Fruit fly (Drosophila melanogaster) whole organism, embryonic: ENCODE data around the gene Mocs1.

Experiments used
- CG12071 ChIP-seq: fragments of 200-800 bp; sonication (Bioruptor generic); optimal IDR thresholded peaks from 3 replicates; lab custom pipeline; 2018; ENCODE audit warnings: missing biosample characterization, mild to moderate bottlenecking, missing genetic modification characterization
- CG12104 ChIP-seq: fragments of 200-800 bp; sonication (Bioruptor generic); optimal IDR thresholded peaks from 3 replicates; lab custom pipeline; 2016; ENCODE audit warnings: missing biosample characterization, missing genetic modification characterization
- CG13123 ChIP-seq: fragments of 200-800 bp; sonication (Bioruptor generic); optimal IDR thresholded peaks from 2 replicates; lab custom pipeline; 2016; ENCODE audit warnings: missing biosample characterization, missing genetic modification characterization
- CG14441 ChIP-seq: fragments of 200-800 bp; sonication (Bioruptor generic); IDR thresholded peaks from 2 replicates; pipeline ENCODE4 v1.3.6; 2022; ENCODE audit warnings: missing biosample characterization, missing genetic modification characterization
- CG15479 ChIP-seq: fragments of 200-800 bp; sonication (Bioruptor generic); optimal IDR thresholded peaks from 3 replicates; lab custom pipeline; 2019; ENCODE audit warnings: missing biosample characterization, mild to moderate bottlenecking, missing genetic modification characterization, moderate library complexity
- CG16813 ChIP-seq: fragments of 200-800 bp; sonication (Bioruptor generic); IDR thresholded peaks from 3 replicates; pipeline ENCODE4 v1.3.6; 2022; ENCODE audit warnings: missing biosample characterization, missing genetic modification characterization; ENCODE audit not compliant: partially characterized antibody
- CG2120 ChIP-seq: fragments of 200-800 bp; sonication (Bioruptor generic); optimal IDR thresholded peaks from 3 replicates; lab custom pipeline; 2016; ENCODE audit warnings: missing biosample characterization, missing genetic modification characterization
- CG4424 ChIP-seq: fragments of 200-800 bp; sonication (Bioruptor generic); optimal IDR thresholded peaks from 3 replicates; lab custom pipeline; 2016; ENCODE audit warnings: missing biosample characterization, missing genetic modification characterization
- CG6254 ChIP-seq: fragments of 200-800 bp; sonication (Bioruptor generic); optimal IDR thresholded peaks from 3 replicates; lab custom pipeline; 2017; ENCODE audit warnings: mild to moderate bottlenecking, missing biosample characterization, missing genetic modification reagents, missing genetic modification characterization
- CG6791 ChIP-seq: fragments of 200-800 bp; sonication (Bioruptor generic); IDR thresholded peaks from 3 replicates; pipeline ENCODE4 v1.3.6; 2022; ENCODE audit warnings: missing biosample characterization, missing genetic modification characterization; ENCODE audit not compliant: partially characterized antibody
- CG7987 ChIP-seq: fragments of 200-800 bp; sonication (Bioruptor generic); optimal IDR thresholded peaks from 2 replicates; lab custom pipeline; 2018; ENCODE audit warnings: missing biosample characterization, mild to moderate bottlenecking, missing genetic modification characterization, moderate library complexity
- CG8765 ChIP-seq: fragments of 200-800 bp; sonication (Bioruptor generic); IDR thresholded peaks from 2 replicates; pipeline ENCODE4 v1.3.6; 2022; ENCODE audit warnings: missing biosample characterization, missing genetic modification characterization
- CG9437 ChIP-seq: fragments of 200-800 bp; sonication (Bioruptor generic); optimal IDR thresholded peaks from 2 replicates; lab custom pipeline; 2018; ENCODE audit warnings: missing biosample characterization, mild to moderate bottlenecking, missing genetic modification characterization
- D ChIP-seq, 2 experiments: fragments of 200-800 bp in 1 of 2; fragments of >200 bp in 1 of 2; sonication (Bioruptor generic) in 1 of 2; optimal IDR thresholded peaks; 2 replicates in 1 of 2; 3 replicates in 1 of 2; lab custom pipeline; 2017; ENCODE audit warnings: mild to moderate bottlenecking in 1 of 2, missing biosample characterization in 1 of 2, missing genetic modification characterization in 1 of 2, missing genetic modification reagents in 1 of 2
- Dad ChIP-seq: fragments of 200-800 bp; sonication (Bioruptor generic); optimal IDR thresholded peaks from 3 replicates; lab custom pipeline; 2016; ENCODE audit warnings: missing biosample characterization, missing genetic modification characterization
- Dbx ChIP-seq: fragments of 200-800 bp; sonication (Bioruptor generic); IDR thresholded peaks from 3 replicates; pipeline ENCODE4 v1.3.6; 2022; ENCODE audit warnings: missing biosample characterization, missing genetic modification characterization
- Deaf1 ChIP-seq: fragments of 200-800 bp; optimal IDR thresholded peaks from 3 replicates; lab custom pipeline; 2019; ENCODE audit warnings: missing biosample characterization, mild to moderate bottlenecking, missing genetic modification characterization, moderate library complexity
- Dip3 ChIP-seq: fragments of 200-800 bp; sonication (Bioruptor generic); optimal IDR thresholded peaks from 3 replicates; lab custom pipeline; 2016; ENCODE audit warnings: missing biosample characterization, missing genetic modification characterization
- Doc2 ChIP-seq: fragments of 200-800 bp; sonication (Bioruptor generic); IDR thresholded peaks from 2 replicates; pipeline ENCODE4 v1.3.6; 2022; ENCODE audit warnings: missing biosample characterization, missing genetic modification characterization
- Dp ChIP-seq: fragments of 200-800 bp; sonication (Bioruptor generic); optimal IDR thresholded peaks from 2 replicates; lab custom pipeline; 2018; ENCODE audit warnings: missing biosample characterization, mild to moderate bottlenecking, missing genetic modification characterization, moderate library complexity
- Ets97D ChIP-seq: fragments of 200-800 bp; sonication (Bioruptor generic); optimal IDR thresholded peaks from 3 replicates; lab custom pipeline; 2016; ENCODE audit warnings: missing biosample characterization, missing genetic modification characterization
- HLH54F ChIP-seq: fragments of 200-800 bp; sonication (Bioruptor generic); optimal IDR thresholded peaks from 3 replicates; lab custom pipeline; 2016; ENCODE audit warnings: missing biosample characterization, missing genetic modification characterization
- Hmr ChIP-seq: fragments of 200-800 bp; sonication (Bioruptor generic); optimal IDR thresholded peaks from 3 replicates; lab custom pipeline; 2017; ENCODE audit warnings: mild to moderate bottlenecking, missing biosample characterization, missing genetic modification reagents, missing genetic modification characterization
- Mrtf ChIP-seq: fragments of 200-800 bp; sonication (Bioruptor generic); IDR thresholded peaks from 3 replicates; pipeline ENCODE4 v1.3.6; 2022; ENCODE audit warnings: missing biosample characterization, missing genetic modification characterization
- Nf-YA ChIP-seq: fragments of 200-800 bp; sonication (Bioruptor generic); IDR thresholded peaks from 2 replicates; pipeline ENCODE4 v1.3.6; 2022; ENCODE audit warnings: missing biosample characterization, missing genetic modification characterization
- Oaz ChIP-seq: fragments of 200-800 bp; sonication (Bioruptor generic); IDR thresholded peaks from 2 replicates; pipeline ENCODE4 v1.3.6; 2022; ENCODE audit warnings: missing biosample characterization, missing genetic modification characterization
- Trl ChIP-seq, 3 experiments: fragments of >200 bp in 2 of 3; fragments of 200-800 bp in 1 of 3; sonication (Bioruptor generic) in 1 of 3; optimal IDR thresholded peaks; 2 replicates in 1 of 3; 3 replicates in 2 of 3; lab custom pipeline; 2016 to 2017; ENCODE audit warnings: missing biosample characterization in 1 of 3, missing genetic modification characterization in 1 of 3
- Xbp1 ChIP-seq: fragments of 200-800 bp; sonication (Bioruptor generic); optimal IDR thresholded peaks from 3 replicates; lab custom pipeline; 2016; ENCODE audit warnings: missing biosample characterization, mild to moderate bottlenecking, missing genetic modification characterization
- YL-1 ChIP-seq: fragments of 200-800 bp; sonication (Bioruptor generic); optimal IDR thresholded peaks from 3 replicates; lab custom pipeline; 2017; ENCODE audit warnings: missing biosample characterization, mild to moderate bottlenecking, missing genetic modification characterization
- ash1 ChIP-seq: fragments of 200-800 bp; sonication (Bioruptor generic); optimal IDR thresholded peaks from 2 replicates; lab custom pipeline; 2018; ENCODE audit warnings: missing biosample characterization, mild to moderate bottlenecking, missing genetic modification characterization
- bigmax ChIP-seq: fragments of 200-800 bp; sonication (Bioruptor generic); optimal IDR thresholded peaks from 2 replicates; lab custom pipeline; 2018; ENCODE audit warnings: missing biosample characterization, mild to moderate bottlenecking, missing genetic modification characterization
- crp ChIP-seq, 2 experiments: fragments of 200-800 bp; sonication (Bioruptor generic); optimal IDR thresholded peaks; 2 replicates in 1 of 2; 3 replicates in 1 of 2; lab custom pipeline; 2017; ENCODE audit warnings: missing biosample characterization in 2 of 2, missing genetic modification characterization in 2 of 2, mild to moderate bottlenecking in 1 of 2, moderate library complexity in 1 of 2
- disco-r ChIP-seq: fragments of 200-800 bp; sonication (Bioruptor generic); optimal IDR thresholded peaks from 2 replicates; lab custom pipeline; 2016; ENCODE audit warnings: missing biosample characterization, missing genetic modification characterization
- fu2 ChIP-seq: fragments of 200-800 bp; sonication (Bioruptor generic); optimal IDR thresholded peaks from 2 replicates; lab custom pipeline; 2016; ENCODE audit warnings: missing biosample characterization, missing genetic modification characterization
- gfzf ChIP-seq: fragments of 200-800 bp; sonication (Bioruptor generic); optimal IDR thresholded peaks from 2 replicates; lab custom pipeline; 2016; ENCODE audit warnings: missing biosample characterization, mild to moderate bottlenecking, missing genetic modification characterization, moderate library complexity
- grau ChIP-seq: fragments of 200-800 bp; optimal IDR thresholded peaks from 3 replicates; lab custom pipeline; 2019; ENCODE audit warnings: missing biosample characterization, mild to moderate bottlenecking, missing genetic modification characterization, moderate library complexity
- h ChIP-seq: fragments of >200 bp; optimal IDR thresholded peaks from 2 replicates; lab custom pipeline; 2017
- hkb ChIP-seq, 2 experiments: fragments of 200-800 bp in 1 of 2; fragments of >200 bp in 1 of 2; sonication (Bioruptor generic) in 1 of 2; IDR thresholded peaks in 1 of 2; optimal IDR thresholded peaks in 1 of 2; 2 replicates each; pipeline versions ENCODE4 v1.3.6 to Lab custom; 2017 to 2022; ENCODE audit warnings: missing biosample characterization in 1 of 2, missing genetic modification characterization in 1 of 2
- insv ChIP-seq, 2 experiments: fragments of 200-800 bp; sonication (Bioruptor generic); optimal IDR thresholded peaks; 3 replicates each; lab custom pipeline; 2016 to 2018; ENCODE audit warnings: missing biosample characterization in 2 of 2, missing genetic modification characterization in 2 of 2
- knrl ChIP-seq: fragments of 200-800 bp; sonication (Bioruptor generic); IDR thresholded peaks from 3 replicates; pipeline ENCODE4 v1.3.6; 2022; ENCODE audit warnings: missing biosample characterization, missing genetic modification characterization; ENCODE audit not compliant: partially characterized antibody
- onecut ChIP-seq: fragments of 200-800 bp; sonication (Bioruptor generic); IDR thresholded peaks from 2 replicates; pipeline ENCODE4 v1.3.6; 2022; ENCODE audit warnings: missing biosample characterization, missing genetic modification characterization
- p53 ChIP-seq: fragments of 200-800 bp; sonication (Bioruptor generic); optimal IDR thresholded peaks from 2 replicates; lab custom pipeline; 2016; ENCODE audit warnings: missing biosample characterization, missing genetic modification characterization
- pb ChIP-seq: fragments of 200-800 bp; sonication (Bioruptor generic); optimal IDR thresholded peaks from 3 replicates; lab custom pipeline; 2016; ENCODE audit warnings: missing biosample characterization, missing genetic modification characterization
- ranshi ChIP-seq: fragments of 200-800 bp; sonication (Bioruptor generic); IDR thresholded peaks from 2 replicates; pipeline ENCODE4 v1.3.6; 2022; ENCODE audit warnings: missing biosample characterization, missing genetic modification characterization
- unpg ChIP-seq: fragments of 200-800 bp; sonication (Bioruptor generic); optimal IDR thresholded peaks from 3 replicates; lab custom pipeline; 2018; ENCODE audit warnings: missing biosample characterization, mild to moderate bottlenecking, missing genetic modification characterization, moderate library complexity
- yki ChIP-seq: fragments of >200 bp; optimal IDR thresholded peaks from 3 replicates; lab custom pipeline; 2018

Gene Mocs1

DNA sequence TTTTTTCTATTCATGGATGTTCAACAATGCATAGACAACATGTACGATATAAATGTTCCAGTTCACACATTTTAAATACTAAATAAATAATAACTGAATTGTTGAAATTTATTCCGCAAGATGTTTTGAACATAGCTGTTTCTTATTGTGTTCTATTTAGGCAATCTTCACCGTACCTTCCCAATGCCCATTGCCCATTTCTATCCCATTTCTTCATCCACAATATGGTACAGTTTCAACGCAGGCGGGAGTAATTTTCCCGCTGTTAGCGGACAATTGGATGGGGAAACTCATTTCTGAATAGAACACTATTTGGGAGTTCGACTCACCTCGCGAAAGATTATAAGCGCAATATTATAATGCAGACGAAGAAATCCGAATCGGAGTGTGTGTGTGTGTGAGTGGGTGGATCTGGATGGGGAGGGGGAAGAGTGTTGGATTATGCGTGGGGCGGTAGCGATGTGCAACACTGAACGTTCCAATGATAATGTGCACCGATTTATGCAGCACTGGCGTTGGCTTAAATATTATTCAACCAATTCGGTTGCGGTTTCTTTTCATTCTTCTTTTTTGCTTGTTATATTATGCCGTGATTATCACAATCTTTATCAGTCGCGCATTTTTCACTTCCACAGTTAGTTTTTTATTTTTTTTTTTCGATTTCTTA lies 21.8 kb downstream of the Mocs1 start (continued):
- TF ChIP-seq fu2 (GFP tag; lab: Kevin White, UChicago): peak; percentile 34
- TF ChIP-seq onecut (GFP tag; lab: Robert Waterston, UW): peak; percentile 56; the same call in 1 of the 2 replicates
- peak; percentile 13; the same call in 1 of the 2 replicates for TF ChIP-seq ranshi (GFP tag; lab: Robert Waterston, UW)
- TF ChIP-seq hkb (optimal IDR thresholded peaks at IDR 0.05; lab: Kevin White, UChicago): no peak
- TF ChIP-seq hkb (GFP tag; IDR thresholded peaks at IDR 0.05; lab: Robert Waterston, UW): 0 out of 2 replicates have a peak, but pooled peaks have one; percentile 11
- TF ChIP-seq Dip3 (GFP tag; lab: Kevin White, UChicago): peak; percentile 48
- TF ChIP-seq CG12071 (GFP tag; lab: Kevin White, UChicago): no peak
- no peak for TF ChIP-seq yki
- no peak for TF ChIP-seq D (optimal IDR thresholded peaks at IDR 0.05; lab: Kevin White, UChicago)
- TF ChIP-seq D (GFP tag; optimal IDR thresholded peaks at IDR 0.05; lab: Kevin White, UChicago): peak; percentile 5
- no peak for TF ChIP-seq bigmax (GFP tag; lab: Kevin White, UChicago)
- TF ChIP-seq CG13123: peak; percentile 17
- no peak for TF ChIP-seq CG12104 (GFP tag; lab: Kevin White, UChicago)
- TF ChIP-seq grau (tag; lab: Kevin White, UChicago): peak; percentile 79
- peak; percentile 63 for TF ChIP-seq Ets97D (GFP tag; lab: Kevin White, UChicago)
- TF ChIP-seq HLH54F (GFP tag; lab: Kevin White, UChicago): peak; percentile 72
- TF ChIP-seq Dbx (GFP tag; lab: Robert Waterston, UW): 0 out of 3 replicates have a peak, but pooled peaks have one; percentile 53
- TF ChIP-seq Trl (optimal IDR thresholded peaks at IDR 0.05; lab: Kevin White, UChicago): no peak
- peak; percentile 68 for TF ChIP-seq Trl (GFP tag; optimal IDR thresholded peaks at IDR 0.05; lab: Kevin White, UChicago)
- no peak for TF ChIP-seq CG15479 (GFP tag; lab: Kevin White, UChicago)
- no peak for TF ChIP-seq CG8765 (GFP tag; lab: Robert Waterston, UW)
- TF ChIP-seq crp (GFP tag; optimal IDR thresholded peaks at IDR 0.05; lab: Kevin White, UChicago): peak in 1 of 2 experiments; percentile 39
- peak; percentile 37; the same call in 1 of the 3 replicates for TF ChIP-seq CG6791 (GFP tag; lab: Robert Waterston, UW)
- TF ChIP-seq Xbp1 (GFP tag; lab: Kevin White, UChicago): peak; percentile 51
- peak; percentile 51 for TF ChIP-seq CG4424 (GFP tag; lab: Kevin White, UChicago)
- TF ChIP-seq CG7987 (GFP tag; lab: Kevin White, UChicago): no peak
- TF ChIP-seq insv (GFP tag; optimal IDR thresholded peaks at IDR 0.05; lab: Kevin White, UChicago): peak in 1 of 2 experiments; percentile 33
- TF ChIP-seq h (lab: Kevin White, UChicago): no peak
- no peak for TF ChIP-seq Doc2 (GFP tag; lab: Robert Waterston, UW)
- TF ChIP-seq Hmr: peak; percentile 59
- TF ChIP-seq CG16813 (GFP tag; lab: Robert Waterston, UW): 0 out of 3 replicates have a peak, but pooled peaks have one; percentile 30
- TF ChIP-seq Dad: peak; percentile 58
- TF ChIP-seq Oaz (GFP tag; lab: Robert Waterston, UW): no peak
- peak; percentile 40 for TF ChIP-seq CG9437
- TF ChIP-seq gfzf (GFP tag; lab: Kevin White, UChicago): peak; percentile 21
- TF ChIP-seq YL-1 (GFP tag; lab: Kevin White, UChicago): peak; percentile 25
- TF ChIP-seq disco-r (GFP tag; lab: Kevin White, UChicago): peak; percentile 18
- no peak for TF ChIP-seq Nf-YA (GFP tag; lab: Robert Waterston, UW)
- peak; percentile 29 for TF ChIP-seq p53 (GFP tag; lab: Kevin White, UChicago)
- TF ChIP-seq CG2120: peak; percentile 48
- peak; percentile 62; the same call in 2 of the 3 replicates for TF ChIP-seq Mrtf (GFP tag; lab: Robert Waterston, UW)
- TF ChIP-seq pb: peak; percentile 20
- TF ChIP-seq CG6254 (GFP tag; lab: Kevin White, UChicago): peak; percentile 26
- TF ChIP-seq Dp (GFP tag; lab: Kevin White, UChicago): peak; percentile 2
- peak; percentile 7; the same call in 1 of the 2 replicates for TF ChIP-seq CG14441
- TF ChIP-seq unpg (GFP tag; lab: Kevin White, UChicago): peak; percentile 35
- peak; percentile 15; the same call in 1 of the 3 replicates for TF ChIP-seq knrl (GFP tag; lab: Robert Waterston, UW)
- peak; percentile 55 for TF ChIP-seq ash1 (GFP tag; lab: Kevin White, UChicago)
- peak; percentile 60 for TF ChIP-seq Deaf1 (tag; lab: Kevin White, UChicago)
